Worm (Caenorhabditis elegans) whole organism, young adult: ENCODE data around the gene emc-1.

ENCODE experiments used
- B0261.1 ChIP-seq: sonication (generic microtip); optimal IDR thresholded peaks from 2 replicates; lab custom pipeline; 2016; ENCODE audit warnings: mild to moderate bottlenecking, missing genetic modification characterization, moderate library complexity, missing compliant biosample characterization
- C06A6.2 ChIP-seq: fragments of 200-800 bp; sonication (Bioruptor generic); conservative IDR thresholded peaks from 2 replicates; pipeline ENCODE4 v1.3.6; 2022; ENCODE audit warnings: missing genetic modification characterization, missing compliant biosample characterization
- C17E4.6 ChIP-seq: fragments of 200-800 bp; sonication (Bioruptor generic); IDR thresholded peaks from 2 replicates; pipeline ENCODE4 v1.3.6; 2022; ENCODE audit warnings: missing genetic modification reagents, missing genetic modification characterization, missing compliant biosample characterization
- F49E8.2 ChIP-seq: sonication (generic microtip); optimal IDR thresholded peaks from 3 replicates; lab custom pipeline; 2017; ENCODE audit warnings: missing genetic modification characterization, mild to moderate bottlenecking, missing compliant biosample characterization, antibody characterized with exemption, moderate library complexity; ENCODE audit not compliant: insufficient read depth
- F52B5.7 ChIP-seq: sonication (generic microtip); optimal IDR thresholded peaks from 2 replicates; lab custom pipeline; 2016; ENCODE audit warnings: mild to moderate bottlenecking, missing genetic modification characterization, missing compliant biosample characterization
- K12H6.12 ChIP-seq: fragments of 200-800 bp; sonication (Bioruptor generic); optimal IDR thresholded peaks from 2 replicates; lab custom pipeline; 2018; ENCODE audit warnings: mild to moderate bottlenecking, missing genetic modification characterization, missing compliant biosample characterization
- Y79H2A.3 ChIP-seq: fragments of 200-800 bp; sonication (Bioruptor generic); conservative IDR thresholded peaks from 2 replicates; pipeline ENCODE4 v1.3.6; 2022; ENCODE audit warnings: missing genetic modification reagents, missing genetic modification characterization, missing compliant biosample characterization
- akir-1 ChIP-seq: fragments of 200-800 bp; sonication (Bioruptor generic); optimal IDR thresholded peaks from 2 replicates; lab custom pipeline; 2018; ENCODE audit warnings: mild to moderate bottlenecking, missing genetic modification characterization, moderate library complexity, missing compliant biosample characterization
- attf-6 ChIP-seq: fragments of 200-800 bp; sonication (Bioruptor generic); IDR thresholded peaks from 2 replicates; pipeline ENCODE4 v1.3.6; 2022; ENCODE audit warnings: missing genetic modification reagents, missing genetic modification characterization, missing compliant biosample characterization
- cebp-2 ChIP-seq: fragments of 200-800 bp; sonication (Bioruptor generic); IDR thresholded peaks from 2 replicates; pipeline ENCODE4 v1.3.6; 2022; ENCODE audit warnings: missing genetic modification characterization, missing compliant biosample characterization
- ceh-58 ChIP-seq: fragments of 200-800 bp; sonication (Bioruptor generic); IDR thresholded peaks from 2 replicates; pipeline ENCODE4 v1.3.6; 2022; ENCODE audit warnings: missing genetic modification characterization, missing compliant biosample characterization
- ceh-79 ChIP-seq: sonication (generic microtip); optimal IDR thresholded peaks from 2 replicates; lab custom pipeline; 2017; ENCODE audit warnings: mild to moderate bottlenecking, missing genetic modification characterization, missing compliant biosample characterization
- dpl-1 ChIP-seq: fragments of 150-350 bp; optimal IDR thresholded peaks from 2 replicates; lab custom pipeline; 2014; ENCODE audit warnings: missing biosample characterization, missing genetic modification reagents, missing genetic modification characterization
- egl-18 ChIP-seq: fragments of 200-800 bp; sonication (Bioruptor generic); IDR thresholded peaks from 2 replicates; pipeline ENCODE4 v1.3.6; 2022; ENCODE audit warnings: missing genetic modification reagents, missing genetic modification characterization, missing compliant biosample characterization
- egl-44 ChIP-seq: fragments of 200-800 bp; sonication (Bioruptor generic); IDR thresholded peaks from 2 replicates; pipeline ENCODE4 v1.3.6; 2022; ENCODE audit warnings: missing genetic modification reagents, missing genetic modification characterization, missing compliant biosample characterization
- egrh-3 ChIP-seq: fragments of 200-800 bp; sonication (Bioruptor generic); IDR thresholded peaks from 2 replicates; pipeline ENCODE4 v1.3.6; 2022; ENCODE audit warnings: missing genetic modification reagents, missing genetic modification characterization, missing compliant biosample characterization
- fkh-3 ChIP-seq: sonication (generic microtip); optimal IDR thresholded peaks from 2 replicates; lab custom pipeline; 2016; ENCODE audit warnings: mild to moderate bottlenecking, missing genetic modification characterization, missing compliant biosample characterization
- lag-1 ChIP-seq: fragments of 200-800 bp; sonication (Bioruptor generic); IDR thresholded peaks from 2 replicates; pipeline ENCODE4 v1.3.6; 2022; ENCODE audit warnings: missing genetic modification reagents, missing genetic modification characterization, missing compliant biosample characterization
- let-526 ChIP-seq: fragments of 200-800 bp; sonication (Bioruptor generic); IDR thresholded peaks from 2 replicates; pipeline ENCODE4 v1.3.6; 2022; ENCODE audit warnings: missing genetic modification reagents, missing genetic modification characterization, missing compliant biosample characterization
- lin-26 ChIP-seq: fragments of 200-800 bp; sonication (Bioruptor generic); IDR thresholded peaks from 2 replicates; pipeline ENCODE4 v1.3.6; 2022; ENCODE audit warnings: missing genetic modification reagents, missing genetic modification characterization, missing compliant biosample characterization
- lir-1 ChIP-seq: fragments of 200-800 bp; sonication (Bioruptor generic); conservative IDR thresholded peaks from 2 replicates; pipeline ENCODE4 v1.3.6; 2022; ENCODE audit warnings: missing genetic modification reagents, missing genetic modification characterization, missing compliant biosample characterization
- lsl-1 ChIP-seq: fragments of 200-800 bp; sonication (Bioruptor generic); optimal IDR thresholded peaks from 2 replicates; lab custom pipeline; 2018; ENCODE audit warnings: mild to moderate bottlenecking, missing genetic modification characterization, moderate library complexity, missing compliant biosample characterization
- madf-8 ChIP-seq: fragments of 200-800 bp; sonication (Bioruptor generic); conservative IDR thresholded peaks from 2 replicates; pipeline ENCODE4 v1.3.6; 2022; ENCODE audit warnings: missing genetic modification reagents, missing genetic modification characterization, missing compliant biosample characterization
- mes-4 ChIP-seq: sonication (generic microtip); optimal IDR thresholded peaks from 2 replicates; lab custom pipeline; 2016; ENCODE audit warnings: missing genotype, missing genetic modification characterization, missing compliant biosample characterization
- mxl-1 ChIP-seq: sonication (generic microtip); optimal IDR thresholded peaks from 2 replicates; lab custom pipeline; 2016; ENCODE audit warnings: missing genetic modification characterization, missing compliant biosample characterization
- nfya-1 ChIP-seq: sonication (generic microtip); optimal IDR thresholded peaks from 2 replicates; lab custom pipeline; 2017; ENCODE audit warnings: antibody characterized with exemption, missing compliant biosample characterization, missing genetic modification characterization, borderline replicate concordance; ENCODE audit not compliant: insufficient read depth
- nhr-80 ChIP-seq: sonication (generic microtip); optimal IDR thresholded peaks from 2 replicates; lab custom pipeline; 2016; ENCODE audit warnings: missing genetic modification characterization, missing compliant biosample characterization
- nhr-90 ChIP-seq: sonication (generic microtip); optimal IDR thresholded peaks from 2 replicates; lab custom pipeline; 2016; ENCODE audit warnings: missing genotype, mild to moderate bottlenecking, missing genetic modification characterization, missing compliant biosample characterization
- rec-8 ChIP-seq, 2 experiments: sonication (generic microtip); optimal IDR thresholded peaks; 2 replicates each; lab custom pipeline; 2016; ENCODE audit warnings: mild to moderate bottlenecking in 2 of 2, missing genetic modification characterization in 2 of 2, missing genetic modification reagents in 2 of 2, missing genotype in 2 of 2, missing biosample characterization in 1 of 2, missing compliant biosample characterization in 1 of 2, moderate library complexity in 1 of 2
- repo-1 ChIP-seq: sonication (generic microtip); optimal IDR thresholded peaks from 2 replicates; lab custom pipeline; 2017; ENCODE audit warnings: mild to moderate bottlenecking, missing genetic modification characterization, missing compliant biosample characterization
- rpc-1 ChIP-seq, 2 experiments: fragments of 150-350 bp in 1 of 2; sonication (generic microtip) in 1 of 2; optimal IDR thresholded peaks; 2 replicates each; lab custom pipeline; 2014 to 2018; ENCODE audit warnings: missing biosample characterization in 1 of 2, missing genetic modification characterization in 1 of 2, missing genetic modification reagents in 1 of 2, missing genotype in 1 of 2
- snpc-3.4 ChIP-seq: sonication (generic microtip); optimal IDR thresholded peaks from 2 replicates; lab custom pipeline; 2017; ENCODE audit warnings: missing genetic modification characterization, mild to moderate bottlenecking, missing compliant biosample characterization, antibody characterized with exemption, moderate library complexity, missing genotype, missing genetic modification reagents
- somi-1 ChIP-seq: fragments of 200-800 bp; sonication (Bioruptor generic); optimal IDR thresholded peaks from 2 replicates; lab custom pipeline; 2018; ENCODE audit warnings: mild to moderate bottlenecking, missing genetic modification characterization, missing compliant biosample characterization
- tbp1 ChIP-seq: fragments of 200-800 bp; sonication (Bioruptor generic); optimal IDR thresholded peaks from 2 replicates; lab custom pipeline; 2018; ENCODE audit warnings: mild to moderate bottlenecking, missing genetic modification characterization, missing compliant biosample characterization
- unc-130 ChIP-seq: sonication (generic microtip); optimal IDR thresholded peaks from 2 replicates; lab custom pipeline; 2016; ENCODE audit warnings: missing genetic modification reagents, missing genetic modification characterization, missing compliant biosample characterization
- zim-3 ChIP-seq: sonication (generic microtip); optimal IDR thresholded peaks from 2 replicates; lab custom pipeline; 2017; ENCODE audit warnings: mild to moderate bottlenecking, missing genetic modification characterization, moderate library complexity, missing compliant biosample characterization
- ztf-3 ChIP-seq: fragments of 200-800 bp; sonication (Bioruptor generic); optimal IDR thresholded peaks from 2 replicates; lab custom pipeline; 2018; ENCODE audit warnings: mild to moderate bottlenecking, missing genetic modification characterization, missing compliant biosample characterization

The emc-1 gene

ce11 chrII:1478522-1478921, 21.6 kb downstream of the emc-1 start:
- TF ChIP-seq rpc-1 (optimal IDR thresholded peaks at IDR 0.05; lab: Kevin White, UChicago) (peak; percentile 13), rpc-1 (tag; optimal IDR thresholded peaks at IDR 0.05; lab: Kevin White, UChicago) (no peak), tbp1 (GFP tag; lab: Kevin White, UChicago) (peak; percentile 65), nhr-80 (tag; lab: Kevin White, UChicago) (no peak), madf-8 (GFP tag; lab: Robert Waterston, UW) (no peak), F49E8.2 (tag; lab: Kevin White, UChicago) (no peak), egl-44 (GFP tag; lab: Robert Waterston, UW) (no peak)

- TF ChIP-seq F52B5.7 (tag; lab: Kevin White, UChicago) (no peak), C17E4.6 (GFP tag; lab: Robert Waterston, UW) (no peak), Y79H2A.3 (no peak), B0261.1 (tag; lab: Kevin White, UChicago) (peak; percentile 23), egl-18 (GFP tag; lab: Robert Waterston, UW) (no peak), zim-3 (tag; lab: Kevin White, UChicago) (no peak), let-526 (GFP tag; lab: Robert Waterston, UW) (no peak), nfya-1 (tag; lab: Kevin White, UChicago) (no peak), repo-1 (tag; lab: Kevin White, UChicago) (no peak), unc-130 (GFP tag; lab: Kevin White, UChicago) (no peak), lag-1 (GFP tag; lab: Robert Waterston, UW) (no peak), tbp1 (GFP tag; lab: Kevin White, UChicago) (peak; percentile 77), rpc-1 (optimal IDR thresholded peaks at IDR 0.05; lab: Kevin White, UChicago) (peak; percentile 8), rpc-1 (tag; optimal IDR thresholded peaks at IDR 0.05; lab: Kevin White, UChicago) (peak; percentile 44), attf-6 (no peak), mes-4 (tag; lab: Kevin White, UChicago) (no peak), lin-26 (GFP tag; lab: Robert Waterston, UW) (peak; percentile 55; the same call in 1 of the 2 replicates), fkh-3 (no peak), C06A6.2 (GFP tag; lab: Robert Waterston, UW) (no peak), ceh-58 (GFP tag; lab: Robert Waterston, UW) (no peak)
Observed at ce11 chrII:1477975-1478374, 22.2 kb downstream of the emc-1 start.

- TF ChIP-seq rec-8 (tag; optimal IDR thresholded peaks at IDR 0.05; lab: Kevin White, UChicago) (peak in 1 of 2 experiments; percentile 2), B0261.1 (tag; lab: Kevin White, UChicago) (peak; percentile 57), lsl-1 (GFP tag; lab: Kevin White, UChicago) (no peak), mxl-1 (tag; lab: Kevin White, UChicago) (no peak), cebp-2 (GFP tag; lab: Robert Waterston, UW) (no peak), akir-1 (GFP tag; lab: Kevin White, UChicago) (no peak), unc-130 (GFP tag; lab: Kevin White, UChicago) (no peak), K12H6.12 (tag; lab: Kevin White, UChicago) (no peak), snpc-3.4 (tag; lab: Kevin White, UChicago) (no peak), let-526 (GFP tag; lab: Robert Waterston, UW) (no peak), lag-1 (GFP tag; lab: Robert Waterston, UW) (no peak), ceh-79 (no peak), nhr-90 (tag; lab: Kevin White, UChicago) (no peak), lir-1 (no peak), ztf-3 (GFP tag; lab: Kevin White, UChicago) (no peak), somi-1 (GFP tag; lab: Kevin White, UChicago) (no peak), tbp1 (GFP tag; lab: Kevin White, UChicago) (peak; percentile 82), rpc-1 (optimal IDR thresholded peaks at IDR 0.05; lab: Kevin White, UChicago) (peak; percentile 39), rpc-1 (tag; optimal IDR thresholded peaks at IDR 0.05; lab: Kevin White, UChicago) (peak; percentile 71), egrh-3 (GFP tag; lab: Robert Waterston, UW) (no peak), dpl-1 (GFP tag; lab: Kevin White, UChicago) (no peak)
Observed at ce11 chrII:1477295-1477694, 22.8 kb downstream of the emc-1 start.
